Fruit fly (Drosophila melanogaster): ENCODE measurements around the gene CG12268.

Gene CG12268

dm6 chr3R:23920874-23921539 is 27.2 kb downstream of the CG12268 start (continued):
- TF ChIP-seq tgo (GFP tag; IDR thresholded peaks at IDR 0.05) (peak; percentile 55), CG10543 (GFP tag; optimal IDR thresholded peaks at IDR 0.05) (peak; percentile 83), MBD-R2 (GFP tag; IDR thresholded peaks at IDR 0.05) (peak; percentile 57), CG14441 (GFP tag; IDR thresholded peaks at IDR 0.05) (peak; percentile 62), CG12236 (GFP tag; optimal IDR thresholded peaks at IDR 0.05) (no peak), nom (GFP tag; optimal IDR thresholded peaks at IDR 0.05) (peak; percentile 58), CG15479 (GFP tag; optimal IDR thresholded peaks at IDR 0.05) (no peak), CG17912 (GFP tag; optimal IDR thresholded peaks at IDR 0.05) (no peak), CG2889 (GFP tag; IDR thresholded peaks at IDR 0.05) (no peak), CG17328 (GFP tag; IDR thresholded peaks at IDR 0.05) (peak; percentile 48; the same call in 1 of the 2 replicates), CG12299 (tag; optimal IDR thresholded peaks at IDR 0.05) (peak; percentile 71), pzg (GFP tag; optimal IDR thresholded peaks at IDR 0.05) (peak; percentile 2), lbe (GFP tag; optimal IDR thresholded peaks at IDR 0.05) (no peak), CG10274 (GFP tag; optimal IDR thresholded peaks at IDR 0.05) (no peak), ap (GFP tag; IDR thresholded peaks at IDR 0.05) (no peak), abd-A (tag; optimal IDR thresholded peaks at IDR 0.05) (peak; percentile 93), bsh (GFP tag; optimal IDR thresholded peaks at IDR 0.05) (peak in 1 of 2 experiments; percentile 5), CG1832 (GFP tag; optimal IDR thresholded peaks at IDR 0.05) (no peak), CG2875 (GFP tag; optimal IDR thresholded peaks at IDR 0.05) (no peak), chif (GFP tag; optimal IDR thresholded peaks at IDR 0.05) (no peak), CG3995 (GFP tag; optimal IDR thresholded peaks at IDR 0.05) (no peak), Hmr (GFP tag; optimal IDR thresholded peaks at IDR 0.05) (peak; percentile 71), CG12104 (GFP tag; optimal IDR thresholded peaks at IDR 0.05) (no peak), ac (GFP tag; optimal IDR thresholded peaks at IDR 0.05) (no peak), HLH4C (GFP tag; IDR thresholded peaks at IDR 0.05; ENCODE audit: partially characterized antibody) (no peak), z (GFP tag; IDR thresholded peaks at IDR 0.05) (no peak), Mes4 (GFP tag; optimal IDR thresholded peaks at IDR 0.05) (peak; percentile 9), CG1602 (GFP tag; optimal IDR thresholded peaks at IDR 0.05) (no peak), CG7839 (tag; optimal IDR thresholded peaks at IDR 0.05) (peak; percentile 36), CG14667 (GFP tag; IDR thresholded peaks at IDR 0.05) (no peak), Taf1 (GFP tag; IDR thresholded peaks at IDR 0.05) (peak; percentile 67; the same call in 1 of the 2 replicates), Chrac-16 (GFP tag; optimal IDR thresholded peaks at IDR 0.05) (peak; percentile 9), CG10321 (GFP tag; IDR thresholded peaks at IDR 0.05) (0 out of 2 replicates have a peak, but pooled peaks have one; percentile 9), fd102C (GFP tag; optimal IDR thresholded peaks at IDR 0.05) (no peak), CG9215 (GFP tag; IDR thresholded peaks at IDR 0.05) (peak; percentile 40; the same call in 1 of the 2 replicates), CG10431 (GFP tag; optimal IDR thresholded peaks at IDR 0.05) (no peak), trem (tag; optimal IDR thresholded peaks at IDR 0.05) (no peak), Adf1 (GFP tag; IDR thresholded peaks at IDR 0.05) (peak; percentile 60), CG8765 (GFP tag; IDR thresholded peaks at IDR 0.05) (no peak; the same call in 1 of the 2 replicates), crol (GFP tag; IDR thresholded peaks at IDR 0.05) (peak; percentile 35), Fer1 (GFP tag; optimal IDR thresholded peaks at IDR 0.05) (peak; percentile 46), HLHmδ (GFP tag; optimal IDR thresholded peaks at IDR 0.05) (no peak), CG14014 (GFP tag; IDR thresholded peaks at IDR 0.05) (peak; percentile 79), NfI (GFP tag; optimal IDR thresholded peaks at IDR 0.05) (peak; percentile 58), NFAT (GFP tag; IDR thresholded peaks at IDR 0.05) (peak; percentile 79), pita (GFP tag; optimal IDR thresholded peaks at IDR 0.05) (no peak), CG17568 (GFP tag; optimal IDR thresholded peaks at IDR 0.05) (no peak), Drgx (GFP tag; IDR thresholded peaks at IDR 0.05) (peak; percentile 50; the same call in 1 of the 2 replicates), PHDP (tag; optimal IDR thresholded peaks at IDR 0.05) (peak; percentile 55), CG31224 (GFP tag; IDR thresholded peaks at IDR 0.05) (peak; percentile 78)

Data from whole organism, embryonic.